Worm (Caenorhabditis elegans) whole organism, L1 larva: ENCODE measurements around the gene nkcc-1.

Source experiments
- ceh-88 ChIP-seq: fragments of 200-800 bp; sonication (Bioruptor generic); IDR thresholded peaks from 2 replicates; pipeline ENCODE4 v1.3.6; 2022; ENCODE audit warnings: missing genetic modification characterization, missing compliant biosample characterization
- nhr-11 ChIP-seq: fragments of 150-350 bp; optimal IDR thresholded peaks from 2 replicates; lab custom pipeline; 2014; ENCODE audit warnings: missing biosample characterization, missing genetic modification characterization

DNA sequence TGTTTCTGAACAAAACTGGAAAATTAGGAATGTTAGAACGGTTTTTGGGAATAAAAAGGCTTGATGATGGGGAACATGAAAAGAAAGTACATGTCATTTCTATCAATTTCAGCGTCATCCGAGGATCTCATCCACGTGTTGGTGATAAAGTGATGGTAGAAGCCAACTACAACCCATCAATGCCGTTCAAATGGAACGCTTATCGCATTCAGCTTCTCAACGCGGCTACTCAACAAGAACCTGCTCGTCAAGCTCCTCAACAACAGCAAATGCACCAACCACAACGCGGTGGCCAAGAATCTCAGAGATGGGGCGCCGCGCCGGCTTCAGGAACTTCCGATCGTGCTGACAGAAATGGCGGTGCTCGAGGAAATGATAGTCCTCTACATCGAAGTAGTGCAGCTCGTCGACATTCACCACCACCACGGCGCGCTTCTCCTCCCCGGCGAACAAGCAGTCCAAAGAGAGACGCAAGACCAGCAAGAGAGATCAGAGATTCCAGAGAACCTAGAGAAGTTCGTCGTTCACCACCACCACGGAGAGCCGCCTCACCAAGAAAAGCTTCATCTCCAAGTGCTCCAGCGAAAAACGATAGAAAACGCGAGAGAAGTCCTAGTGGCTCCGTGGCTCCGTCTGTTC lies 51.7 kb downstream of the nkcc-1 start:
- no peak for TF ChIP-seq nhr-11 (tag; lab: Kevin White, UChicago)
- TF ChIP-seq ceh-88 (GFP tag; lab: Robert Waterston, UW) = no peak
